Worm (Caenorhabditis elegans): ENCODE results near the gene skr-6.

- TF ChIP-seq aly-1 (tag; optimal IDR thresholded peaks at IDR 0.05) (no peak), ama-1 (optimal IDR thresholded peaks at IDR 0.05) (no peak), flt-1 (GFP tag; IDR thresholded peaks at IDR 0.05) (no peak), F13C5.2 (tag; optimal IDR thresholded peaks at IDR 0.05) (no peak)
Measured at ce11 chrV:18246077-18246476, 23.7 kb downstream of the skr-6 start.

All from whole organism, early embryonic.